Worm (Caenorhabditis elegans) whole organism, L4 larva: ENCODE results near the gene clec-3.

Experiments used
- F44E2.7 ChIP-seq: fragments of 200-800 bp; sonication (Bioruptor generic); IDR thresholded peaks from 2 replicates; pipeline ENCODE4 v2.1.2; 2022; ENCODE audit warnings: missing genetic modification characterization, missing compliant biosample characterization
- aly-2 ChIP-seq: sonication (generic microtip); optimal IDR thresholded peaks from 2 replicates; lab custom pipeline; 2018; ENCODE audit warnings: missing biosample characterization, missing genetic modification characterization
- ama-1 ChIP-seq: fragments of 150-350 bp; optimal IDR thresholded peaks from 2 replicates; lab custom pipeline; 2014; ENCODE audit warnings: inconsistent platforms, mixed read lengths
- ces-1 ChIP-seq: fragments of 150-350 bp; sonication (generic microtip); optimal IDR thresholded peaks from 4 replicates; lab custom pipeline; 2014; ENCODE audit warnings: missing biosample characterization, missing genetic modification reagents, missing genetic modification characterization
- dpl-1 ChIP-seq: fragments of 150-350 bp; optimal IDR thresholded peaks from 2 replicates; lab custom pipeline; 2014; ENCODE audit warnings: missing biosample characterization, missing genetic modification reagents, missing genetic modification characterization
- lim-7 ChIP-seq: fragments of 200-800 bp; sonication (Bioruptor generic); IDR thresholded peaks from 2 replicates; pipeline ENCODE4 v1.3.6; 2022; ENCODE audit warnings: missing genetic modification characterization, missing compliant biosample characterization
- lin-39 ChIP-seq: fragments of 150-350 bp; optimal IDR thresholded peaks from 2 replicates; lab custom pipeline; 2014; ENCODE audit warnings: missing biosample characterization, missing genetic modification reagents, missing genetic modification characterization
- mdt-29 ChIP-seq: fragments of 200-800 bp; sonication (Bioruptor generic); IDR thresholded peaks from 2 replicates; pipeline ENCODE4 v1.3.6; 2022; ENCODE audit warnings: missing genetic modification reagents, missing genetic modification characterization, missing compliant biosample characterization
- mep-1 ChIP-seq: fragments of 150-350 bp; sonication (generic microtip); optimal IDR thresholded peaks from 3 replicates; lab custom pipeline; 2014; ENCODE audit warnings: missing biosample characterization, missing genetic modification characterization
- nhr-11 ChIP-seq: fragments of 150-350 bp; optimal IDR thresholded peaks from 2 replicates; lab custom pipeline; 2014; ENCODE audit warnings: missing biosample characterization, missing genetic modification characterization
- nhr-48 ChIP-seq: sonication (generic microtip); optimal IDR thresholded peaks from 2 replicates; lab custom pipeline; 2016; ENCODE audit warnings: mild to moderate bottlenecking, missing genetic modification characterization, missing compliant biosample characterization
- php-3 ChIP-seq: fragments of 200-800 bp; sonication (Bioruptor generic); IDR thresholded peaks from 2 replicates; pipeline ENCODE4 v1.3.6; 2022; ENCODE audit warnings: missing genetic modification reagents, missing genetic modification characterization, missing compliant biosample characterization
- zag-1 ChIP-seq: fragments of 150-350 bp; optimal IDR thresholded peaks from 2 replicates; lab custom pipeline; 2014; ENCODE audit warnings: missing biosample characterization, missing genetic modification characterization
- zfp-2 ChIP-seq: sonication (generic microtip); optimal IDR thresholded peaks from 2 replicates; lab custom pipeline; 2016; ENCODE audit warnings: mild to moderate bottlenecking, missing genetic modification characterization, missing compliant biosample characterization

DNA sequence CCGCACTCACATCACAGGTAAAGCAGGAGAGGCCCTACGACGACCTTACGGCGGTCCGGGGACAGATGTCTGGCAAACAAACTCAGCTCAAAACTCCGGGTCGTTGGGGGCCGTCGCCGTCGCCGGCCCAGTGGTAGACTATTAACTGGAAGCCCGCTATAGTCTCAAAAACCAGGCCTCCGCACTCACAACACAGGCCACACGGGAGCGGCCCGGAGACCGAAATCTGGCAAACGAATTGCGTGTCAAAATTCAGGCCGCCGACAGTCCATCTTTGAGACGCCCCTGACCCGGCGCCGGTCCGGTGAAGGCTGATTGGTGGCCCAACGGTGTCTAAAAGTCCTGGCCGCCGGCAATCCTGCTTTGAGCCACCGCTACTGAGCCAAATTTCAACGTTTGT lies 25.7 kb upstream of the clec-3 start:
- TF ChIP-seq aly-2 (tag; lab: Kevin White, UChicago), result no peak
- TF ChIP-seq ces-1 (GFP tag; lab: Kevin White, UChicago), result no peak
- TF ChIP-seq mep-1 (tag; lab: Kevin White, UChicago), result no peak
- TF ChIP-seq zfp-2 (tag; lab: Kevin White, UChicago), result no peak
- no peak for TF ChIP-seq ama-1 (lab: Kevin White, UChicago)
- no peak for TF ChIP-seq nhr-48
- no peak for TF ChIP-seq lim-7 (GFP tag; lab: Robert Waterston, UW)
- TF ChIP-seq mdt-29, result no peak
- TF ChIP-seq zag-1 (tag; lab: Kevin White, UChicago), result no peak
- no peak for TF ChIP-seq php-3 (GFP tag; lab: Robert Waterston, UW)
- no peak for TF ChIP-seq lin-39 (tag; lab: Kevin White, UChicago)
- no peak for TF ChIP-seq dpl-1
- TF ChIP-seq nhr-11 (tag; lab: Kevin White, UChicago), result no peak
- no peak for TF ChIP-seq F44E2.7 (GFP tag; lab: Robert Waterston, UW)
